Worm (Caenorhabditis elegans) whole organism, young adult: ENCODE data around the gene T28C6.7.

Experiments used
- F22D6.2 ChIP-seq: sonication (generic microtip); optimal IDR thresholded peaks from 2 replicates; lab custom pipeline; 2016; ENCODE audit warnings: mild to moderate bottlenecking, missing genetic modification characterization, missing compliant biosample characterization
- Y79H2A.3 ChIP-seq: fragments of 200-800 bp; sonication (Bioruptor generic); conservative IDR thresholded peaks from 2 replicates; pipeline ENCODE4 v1.3.6; 2022; ENCODE audit warnings: missing genetic modification reagents, missing genetic modification characterization, missing compliant biosample characterization
- ceh-79 ChIP-seq: sonication (generic microtip); optimal IDR thresholded peaks from 2 replicates; lab custom pipeline; 2017; ENCODE audit warnings: mild to moderate bottlenecking, missing genetic modification characterization, missing compliant biosample characterization
- madf-10 ChIP-seq: sonication (generic microtip); optimal IDR thresholded peaks from 2 replicates; lab custom pipeline; 2016; ENCODE audit warnings: mild to moderate bottlenecking, missing genetic modification characterization, missing compliant biosample characterization
- nhr-90 ChIP-seq: sonication (generic microtip); optimal IDR thresholded peaks from 2 replicates; lab custom pipeline; 2016; ENCODE audit warnings: missing genotype, mild to moderate bottlenecking, missing genetic modification characterization, missing compliant biosample characterization
- unc-62 ChIP-seq: fragments of 150-350 bp; optimal IDR thresholded peaks from 2 replicates; lab custom pipeline; 2014; ENCODE audit warnings: missing biosample characterization, missing genetic modification reagents, missing genetic modification characterization

DNA sequence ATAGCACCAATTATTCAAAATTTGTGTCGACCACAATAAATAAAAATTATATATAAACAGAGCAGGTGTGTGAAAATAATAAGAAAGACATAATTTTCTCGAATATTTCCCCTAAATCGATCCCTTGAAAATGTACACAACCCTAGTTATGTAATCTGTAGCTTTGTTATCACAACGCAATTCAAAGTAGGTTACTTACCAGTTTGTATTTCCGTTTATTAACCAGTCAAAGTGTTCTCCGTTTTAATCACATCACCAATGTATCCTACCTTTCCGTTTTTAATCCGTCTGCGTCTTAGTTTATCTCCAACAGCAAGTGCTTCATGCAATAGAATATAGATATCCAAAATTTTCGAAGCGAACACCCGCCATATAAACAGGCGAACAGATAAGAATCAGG, 25.7 kb downstream of the T28C6.7 start:
- TF ChIP-seq F22D6.2 (tag; lab: Kevin White, UChicago) = no peak
- TF ChIP-seq ceh-79 = no peak
- no peak for TF ChIP-seq nhr-90 (tag; lab: Kevin White, UChicago)
- no peak for TF ChIP-seq madf-10 (tag; lab: Kevin White, UChicago)
- no peak for TF ChIP-seq Y79H2A.3
- TF ChIP-seq unc-62 (GFP tag; lab: Kevin White, UChicago) = no peak
